Worm (Caenorhabditis elegans): ENCODE results near the gene B0024.13.
A peak's percentile ranks its signal among the peaks of the same experiment; 100 is the strongest.

B0024.13 gene

ce11 chrV:10355773-10356335, 35.3 kb downstream of the B0024.13 start, which contains the start of gene sluh-7 (continued):
- TF ChIP-seq Y116A8C.19 (tag; optimal IDR thresholded peaks at IDR 0.05; ENCODE audit: borderline replicate concordance) (peak; percentile 77), unc-30 (tag; optimal IDR thresholded peaks at IDR 0.05) (peak; percentile 22), tbx-2 (tag; optimal IDR thresholded peaks at IDR 0.05) (peak; percentile 91), lin-13 (GFP tag; optimal IDR thresholded peaks at IDR 0.05) (peak; percentile 72), lin-39 (tag; optimal IDR thresholded peaks at IDR 0.05) (peak; percentile 65), alr-1 (tag; optimal IDR thresholded peaks at IDR 0.05; ENCODE audit: borderline replicate concordance) (no peak), lin-35 (GFP tag; optimal IDR thresholded peaks at IDR 0.05) (peak; percentile 94 to 97), ama-1 (optimal IDR thresholded peaks at IDR 0.05) (no peak), nhr-12 (tag; optimal IDR thresholded peaks at IDR 0.05) (no peak), efl-1 (optimal IDR thresholded peaks at IDR 0.05) (peak; percentile 80 to 95), efl-1 (GFP tag; optimal IDR thresholded peaks at IDR 0.05 in 1 of 2) (peak; percentile 95 to 99), tlp-1 (tag; optimal IDR thresholded peaks at IDR 0.05) (no peak), blmp-1 (tag; optimal IDR thresholded peaks at IDR 0.05) (peak; percentile 77), snu-23 (GFP tag; optimal IDR thresholded peaks at IDR 0.05) (peak; percentile 87), mef-2 (tag; optimal IDR thresholded peaks at IDR 0.05) (peak; percentile 12), aly-2 (tag; optimal IDR thresholded peaks at IDR 0.05) (peak; percentile 24), nhr-19 (GFP tag; conservative IDR thresholded peaks at IDR 0.05) (peak; percentile 87), C16A3.4 (tag; optimal IDR thresholded peaks at IDR 0.05) (peak; percentile 62), vab-15 (tag; optimal IDR thresholded peaks at IDR 0.05) (peak; percentile 60), elt-3 (tag; optimal IDR thresholded peaks at IDR 0.05) (peak in 2 of 6 experiments; percentile 54 to 71), efl-3 (GFP tag; optimal IDR thresholded peaks at IDR 0.05) (peak; percentile 11), ztf-11 (tag; optimal IDR thresholded peaks at IDR 0.05) (peak in 1 of 2 experiments; percentile 96), nhr-84 (tag; optimal IDR thresholded peaks at IDR 0.05) (no peak), C04F5.9 (tag; optimal IDR thresholded peaks at IDR 0.05) (peak; percentile 79), lin-14 (GFP tag; optimal IDR thresholded peaks at IDR 0.05) (peak; percentile 81), ceh-88 (GFP tag; IDR thresholded peaks at IDR 0.05) (peak; percentile 69), nhr-77 (tag; optimal IDR thresholded peaks at IDR 0.05) (peak; percentile 38), ets-5 (GFP tag; IDR thresholded peaks at IDR 0.05) (no peak), rnt-1 (tag; optimal IDR thresholded peaks at IDR 0.05) (peak; percentile 99), C34B4.2 (tag; optimal IDR thresholded peaks at IDR 0.05) (no peak), sox-4 (tag; optimal IDR thresholded peaks at IDR 0.05) (peak; percentile 90), elt-2 (tag; optimal IDR thresholded peaks at IDR 0.05) (peak; percentile 65), nhr-76 (tag; optimal IDR thresholded peaks at IDR 0.05) (no peak), fkh-4 (tag; optimal IDR thresholded peaks at IDR 0.05; ENCODE audit: borderline replicate concordance) (peak; percentile 95), ceh-90 (tag; optimal IDR thresholded peaks at IDR 0.05) (peak; percentile 96), sup-37 (GFP tag; optimal IDR thresholded peaks at IDR 0.05) (peak; percentile 63), snpc-4 (tag; optimal IDR thresholded peaks at IDR 0.05) (peak; percentile 26), lir-3 (tag; optimal IDR thresholded peaks at IDR 0.05; ENCODE audit: poor library complexity) (peak; percentile 97), nhr-90 (tag; optimal IDR thresholded peaks at IDR 0.05; ENCODE audit: poor library complexity) (peak; percentile 97), pag-3 (tag; optimal IDR thresholded peaks at IDR 0.05; ENCODE audit: borderline replicate concordance, insufficient read depth) (no peak), lin-15B (tag; optimal IDR thresholded peaks at IDR 0.05) (peak; percentile 79), fos-1 (tag; optimal IDR thresholded peaks at IDR 0.05) (peak; percentile 44), lsy-2 (tag; optimal IDR thresholded peaks at IDR 0.05) (peak; percentile 82 to 84), skn-1 (tag; optimal IDR thresholded peaks at IDR 0.05) (peak; percentile 73), swsn-7 (tag; optimal IDR thresholded peaks at IDR 0.05) (peak; percentile 84), fkh-10 (GFP tag; optimal IDR thresholded peaks at IDR 0.05) (no peak), nhr-11 (tag; optimal IDR thresholded peaks at IDR 0.05) (peak; percentile 28), pax-3 (tag; optimal IDR thresholded peaks at IDR 0.05) (peak; percentile 84), nhr-71 (tag; optimal IDR thresholded peaks at IDR 0.05) (peak; percentile 94), sptf-1 (tag; optimal IDR thresholded peaks at IDR 0.05) (no peak), ztf-4 (tag; optimal IDR thresholded peaks at IDR 0.05) (no peak), unc-130 (tag; optimal IDR thresholded peaks at IDR 0.05) (peak; percentile 71), irx-1 (tag; optimal IDR thresholded peaks at IDR 0.05) (peak; percentile 95)
